Fruit fly (Drosophila melanogaster) whole organism, pupa: Measurements from ENCODE around the gene LysB.

Experiments used
- CG10348 ChIP-seq: fragments of 200-800 bp; sonication (Bioruptor generic); IDR thresholded peaks from 2 replicates; pipeline ENCODE4 v1.3.6; 2022; ENCODE audit warnings: missing biosample characterization, missing genetic modification characterization
- CG12605 ChIP-seq: fragments of 200-800 bp; sonication (Bioruptor generic); IDR thresholded peaks from 2 replicates; pipeline ENCODE4 v1.3.6; 2022; ENCODE audit warnings: missing biosample characterization, missing genetic modification characterization
- CG13204 ChIP-seq: fragments of 200-800 bp; sonication (Bioruptor generic); optimal IDR thresholded peaks from 2 replicates; lab custom pipeline; 2018; ENCODE audit warnings: missing biosample characterization, mild to moderate bottlenecking, missing genetic modification characterization, moderate library complexity
- CG14655 ChIP-seq: fragments of 200-800 bp; sonication (Bioruptor generic); optimal IDR thresholded peaks from 3 replicates; lab custom pipeline; 2017; ENCODE audit warnings: mild to moderate bottlenecking, missing biosample characterization, missing genetic modification reagents, missing genetic modification characterization
- CG15710 ChIP-seq: fragments of 200-800 bp; sonication (Bioruptor generic); optimal IDR thresholded peaks from 2 replicates; lab custom pipeline; 2018; ENCODE audit warnings: missing biosample characterization, mild to moderate bottlenecking, missing genetic modification characterization, moderate library complexity
- CG17806 ChIP-seq: fragments of 200-800 bp; sonication (Bioruptor generic); optimal IDR thresholded peaks from 2 replicates; lab custom pipeline; 2018; ENCODE audit warnings: missing biosample characterization, mild to moderate bottlenecking, missing genetic modification characterization, moderate library complexity
- CG32121 ChIP-seq: fragments of 200-800 bp; sonication (Bioruptor generic); IDR thresholded peaks from 2 replicates; pipeline ENCODE4 v1.3.6; 2022; ENCODE audit warnings: missing biosample characterization, missing genetic modification characterization
- CG34367 ChIP-seq: fragments of 200-800 bp; sonication (Bioruptor generic); optimal IDR thresholded peaks from 2 replicates; lab custom pipeline; 2018; ENCODE audit warnings: missing biosample characterization, mild to moderate bottlenecking, missing genetic modification characterization
- CG4496 ChIP-seq: fragments of 200-800 bp; sonication (Bioruptor generic); IDR thresholded peaks from 3 replicates; pipeline ENCODE4 v1.3.6; 2022; ENCODE audit warnings: missing biosample characterization, missing genetic modification characterization
- CG8159 ChIP-seq: fragments of 200-800 bp; sonication (Bioruptor generic); optimal IDR thresholded peaks from 3 replicates; lab custom pipeline; 2018; ENCODE audit warnings: missing biosample characterization, mild to moderate bottlenecking, missing genetic modification characterization, moderate library complexity
- CG8301 ChIP-seq: fragments of 200-800 bp; sonication (Bioruptor generic); optimal IDR thresholded peaks from 2 replicates; lab custom pipeline; 2018; ENCODE audit warnings: missing biosample characterization, mild to moderate bottlenecking, missing genetic modification characterization
- CG9948 ChIP-seq: fragments of 200-800 bp; sonication (Bioruptor generic); optimal IDR thresholded peaks from 2 replicates; lab custom pipeline; 2018; ENCODE audit warnings: missing biosample characterization, mild to moderate bottlenecking, missing genetic modification characterization, moderate library complexity
- D1 ChIP-seq: fragments of 200-800 bp; sonication (Bioruptor generic); optimal IDR thresholded peaks from 2 replicates; lab custom pipeline; 2018; ENCODE audit warnings: missing biosample characterization, mild to moderate bottlenecking, missing genetic modification characterization, moderate library complexity
- EcR ChIP-seq: fragments of 200-800 bp; sonication (Bioruptor generic); optimal IDR thresholded peaks from 3 replicates; lab custom pipeline; 2019; ENCODE audit warnings: missing biosample characterization, missing genetic modification characterization, mild to moderate bottlenecking, moderate library complexity, missing genetic modification reagents
- Ets98B ChIP-seq: fragments of 200-800 bp; sonication (Bioruptor generic); IDR thresholded peaks from 2 replicates; pipeline ENCODE4 v1.3.6; 2022; ENCODE audit warnings: missing biosample characterization, missing genetic modification characterization
- Pif1A ChIP-seq: fragments of 200-800 bp; sonication (Bioruptor generic); optimal IDR thresholded peaks from 3 replicates; lab custom pipeline; 2016; ENCODE audit warnings: missing biosample characterization, missing genetic modification characterization
- Pif1B ChIP-seq: fragments of 200-800 bp; sonication (Bioruptor generic); optimal IDR thresholded peaks from 3 replicates; lab custom pipeline; 2016; ENCODE audit warnings: missing biosample characterization, missing genetic modification characterization
- Snoo ChIP-seq: fragments of 200-800 bp; sonication (Bioruptor generic); optimal IDR thresholded peaks from 3 replicates; lab custom pipeline; 2017; ENCODE audit warnings: missing biosample characterization, mild to moderate bottlenecking, missing genetic modification characterization, inconsistent platforms
- fd96Ca ChIP-seq: fragments of 200-800 bp; sonication (Bioruptor generic); IDR thresholded peaks from 3 replicates; pipeline ENCODE4 v1.3.6; 2022; ENCODE audit warnings: missing biosample characterization, missing genetic modification characterization
- gl ChIP-seq: fragments of 200-800 bp; sonication (Bioruptor generic); optimal IDR thresholded peaks from 2 replicates; lab custom pipeline; 2018; ENCODE audit warnings: missing biosample characterization, mild to moderate bottlenecking, missing genetic modification characterization
- rn ChIP-seq: fragments of 200-800 bp; sonication (Bioruptor generic); IDR thresholded peaks from 2 replicates; pipeline ENCODE4 v1.3.6; 2022; ENCODE audit warnings: missing biosample characterization, missing genetic modification characterization

Gene LysB

DNA sequence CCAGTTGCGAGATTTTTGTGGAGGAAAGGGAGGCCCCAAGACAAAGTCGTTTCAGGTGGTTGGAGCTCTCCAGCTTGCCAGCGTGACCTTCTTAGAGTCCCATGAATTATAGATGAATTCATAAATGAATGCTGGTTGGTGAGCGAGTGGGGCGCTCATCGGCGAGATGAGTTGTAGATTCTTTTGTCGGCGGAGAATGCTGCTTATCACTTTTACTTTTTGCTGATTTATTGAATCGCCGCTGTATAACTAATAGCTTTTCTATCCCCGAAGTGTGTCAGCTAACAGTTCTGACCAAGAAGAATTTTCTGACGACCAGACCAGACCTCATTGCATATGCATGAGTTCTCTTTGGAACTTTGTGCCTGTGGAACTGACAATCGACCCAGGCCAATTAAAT is 4.9 kb downstream of the LysB start:
- no peak for TF ChIP-seq Snoo (tag; lab: Kevin White, UChicago)
- no peak for TF ChIP-seq CG14655 (GFP tag; lab: Kevin White, UChicago)
- no peak for TF ChIP-seq EcR (GFP tag; lab: Kevin White, UChicago)
- no peak for TF ChIP-seq CG12605 (GFP tag; lab: Robert Waterston, UW)
- no peak for TF ChIP-seq CG13204
- TF ChIP-seq Pif1B (GFP tag; lab: Kevin White, UChicago): no peak
- no peak for TF ChIP-seq D1 (tag; lab: Kevin White, UChicago)
- no peak for TF ChIP-seq CG10348 (GFP tag; lab: Robert Waterston, UW)
- no peak for TF ChIP-seq CG32121 (GFP tag; lab: Robert Waterston, UW)
- TF ChIP-seq Ets98B: no peak
- no peak for TF ChIP-seq CG4496 (GFP tag; lab: Robert Waterston, UW)
- TF ChIP-seq CG8159: no peak
- no peak for TF ChIP-seq CG8301 (tag; lab: Kevin White, UChicago)
- no peak for TF ChIP-seq rn (GFP tag; lab: Robert Waterston, UW)
- TF ChIP-seq CG15710: no peak
- no peak for TF ChIP-seq CG34367 (tag; lab: Kevin White, UChicago)
- no peak for TF ChIP-seq gl (tag; lab: Kevin White, UChicago)
- no peak for TF ChIP-seq CG9948
- TF ChIP-seq CG17806 (tag; lab: Kevin White, UChicago): no peak
- no peak for TF ChIP-seq Pif1A

DNA sequence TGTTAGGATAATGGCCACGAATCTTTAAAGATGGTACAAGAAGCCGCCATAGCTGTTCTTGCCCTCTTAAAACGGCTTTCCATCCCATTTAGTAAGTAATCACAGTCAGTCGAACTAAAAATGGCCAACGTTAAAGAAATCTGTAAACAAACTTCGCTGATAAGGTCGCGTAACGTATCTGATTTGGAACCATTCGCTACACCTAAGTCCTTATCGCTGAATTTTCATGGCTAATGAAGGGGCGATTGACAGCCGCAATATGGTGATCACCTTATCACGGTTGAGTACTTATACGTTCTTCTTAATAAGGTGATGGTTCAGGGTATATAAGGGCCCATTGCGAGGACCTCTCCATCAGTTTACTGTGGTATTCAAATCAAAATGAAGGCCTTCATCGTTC is 5.4 kb downstream of the LysB start, which contains the start of gene LysE:
Gene LysE, plus strand, starts transcription at position 257 of the 400 bp plus-strand sequence.
- TF ChIP-seq CG17806 (tag; lab: Kevin White, UChicago) (no peak), EcR (GFP tag; lab: Kevin White, UChicago) (no peak), CG8159 (no peak), CG13204 (no peak), CG4496 (GFP tag; lab: Robert Waterston, UW) (no peak), gl (tag; lab: Kevin White, UChicago) (no peak), CG14655 (GFP tag; lab: Kevin White, UChicago) (no peak), CG32121 (GFP tag; lab: Robert Waterston, UW) (no peak), Snoo (tag; lab: Kevin White, UChicago) (no peak), fd96Ca (GFP tag; lab: Robert Waterston, UW) (no peak), CG9948 (no peak), CG12605 (GFP tag; lab: Robert Waterston, UW) (no peak), Ets98B (no peak), rn (GFP tag; lab: Robert Waterston, UW) (no peak), CG34367 (tag; lab: Kevin White, UChicago) (no peak), D1 (tag; lab: Kevin White, UChicago) (no peak)

DNA sequence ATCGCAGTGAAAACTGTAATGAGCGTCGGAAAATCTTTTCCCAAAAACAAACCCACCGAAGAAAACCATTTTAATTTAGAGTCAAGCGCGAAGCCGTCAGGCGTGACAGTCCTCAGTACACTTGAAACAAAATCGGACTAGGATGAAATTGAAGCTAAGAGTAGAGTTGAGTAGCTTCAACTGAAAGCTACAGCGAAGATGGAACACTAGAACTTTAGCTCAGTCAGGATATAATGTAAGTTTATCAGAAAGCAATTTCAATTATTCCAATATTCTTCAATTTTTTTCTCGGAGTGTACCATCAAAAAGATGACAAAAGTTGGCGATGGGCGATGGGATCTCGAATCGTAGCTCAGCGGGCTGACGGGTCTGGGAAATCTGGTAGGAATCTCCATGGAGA is 9.3 kb downstream of the LysB start:
- TF ChIP-seq CG17806 (tag; lab: Kevin White, UChicago): no peak
- TF ChIP-seq CG32121 (GFP tag; lab: Robert Waterston, UW): no peak
- TF ChIP-seq CG34367 (tag; lab: Kevin White, UChicago): no peak
- peak; percentile 36 for TF ChIP-seq CG14655 (GFP tag; lab: Kevin White, UChicago)
- peak; percentile 45 for TF ChIP-seq CG8301 (tag; lab: Kevin White, UChicago)
- peak; percentile 51; the same call in 1 of the 3 replicates for TF ChIP-seq CG4496 (GFP tag; lab: Robert Waterston, UW)
- 0 out of 2 replicates have a peak, but pooled peaks have one; percentile 26 for TF ChIP-seq rn (GFP tag; lab: Robert Waterston, UW)
- no peak for TF ChIP-seq EcR (GFP tag; lab: Kevin White, UChicago)
- peak; percentile 50; the same call in 2 of the 3 replicates for TF ChIP-seq fd96Ca (GFP tag; lab: Robert Waterston, UW)
- no peak for TF ChIP-seq CG13204
- TF ChIP-seq CG9948: no peak
- TF ChIP-seq Pif1A: no peak
- no peak for TF ChIP-seq gl (tag; lab: Kevin White, UChicago)
- no peak for TF ChIP-seq CG12605 (GFP tag; lab: Robert Waterston, UW)
- no peak for TF ChIP-seq Pif1B (GFP tag; lab: Kevin White, UChicago)
- no peak for TF ChIP-seq CG8159
- TF ChIP-seq Snoo (tag; lab: Kevin White, UChicago): no peak
- TF ChIP-seq CG15710: no peak
- peak; percentile 41 for TF ChIP-seq Ets98B
- no peak for TF ChIP-seq D1 (tag; lab: Kevin White, UChicago)
- TF ChIP-seq CG10348 (GFP tag; lab: Robert Waterston, UW): no peak

DNA sequence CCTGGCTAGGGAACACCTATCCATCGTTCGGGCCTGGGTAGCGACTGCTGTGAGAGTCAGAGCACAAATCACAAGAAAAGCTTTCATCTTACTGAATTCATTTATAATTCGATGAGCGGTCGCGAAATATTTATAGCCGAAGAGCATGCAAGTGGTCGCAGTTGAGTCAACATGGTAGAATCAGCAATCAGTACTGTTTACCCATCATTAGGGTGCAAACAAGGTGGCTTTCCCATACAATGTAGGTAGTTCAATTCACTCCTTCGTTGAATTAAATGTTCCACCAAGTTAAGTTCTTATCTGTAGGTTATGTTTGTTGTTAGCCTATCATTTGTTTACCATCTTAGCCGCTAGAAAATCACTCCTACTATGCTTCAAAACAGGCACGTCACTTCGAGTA is 11.4 kb downstream of the LysB start, which contains the start of gene LysP:
Gene LysP, minus strand, starts transcription at position 101 of the 400 bp plus-strand sequence.
- TF ChIP-seq CG12605 (GFP tag; lab: Robert Waterston, UW) (no peak), fd96Ca (GFP tag; lab: Robert Waterston, UW) (no peak), rn (GFP tag; lab: Robert Waterston, UW) (no peak), CG10348 (GFP tag; lab: Robert Waterston, UW) (no peak), CG8159 (no peak), gl (tag; lab: Kevin White, UChicago) (no peak), CG4496 (GFP tag; lab: Robert Waterston, UW) (0 out of 3 replicates have a peak, but pooled peaks have one; percentile 19), CG32121 (GFP tag; lab: Robert Waterston, UW) (no peak)

- TF ChIP-seq CG13204 (no peak), CG12605 (GFP tag; lab: Robert Waterston, UW) (no peak; the same call in 1 of the 2 replicates), Ets98B (no peak), CG17806 (tag; lab: Kevin White, UChicago) (no peak), fd96Ca (GFP tag; lab: Robert Waterston, UW) (no peak), CG8159 (no peak), gl (tag; lab: Kevin White, UChicago) (no peak), Snoo (tag; lab: Kevin White, UChicago) (no peak), CG9948 (no peak), Pif1A (no peak), rn (GFP tag; lab: Robert Waterston, UW) (no peak), CG4496 (GFP tag; lab: Robert Waterston, UW) (no peak)
- TF ChIP-seq, all 21 proteins: peak for 0
These were observed 20.2 kb downstream of the LysB start, which contains the start of gene LysS for dm6 chr3L:1227303-1227797. TSS of gene LysS (plus strand) at chr3L:1227747.
